Worm (Caenorhabditis elegans): ENCODE results near the gene vab-8.

DNA sequence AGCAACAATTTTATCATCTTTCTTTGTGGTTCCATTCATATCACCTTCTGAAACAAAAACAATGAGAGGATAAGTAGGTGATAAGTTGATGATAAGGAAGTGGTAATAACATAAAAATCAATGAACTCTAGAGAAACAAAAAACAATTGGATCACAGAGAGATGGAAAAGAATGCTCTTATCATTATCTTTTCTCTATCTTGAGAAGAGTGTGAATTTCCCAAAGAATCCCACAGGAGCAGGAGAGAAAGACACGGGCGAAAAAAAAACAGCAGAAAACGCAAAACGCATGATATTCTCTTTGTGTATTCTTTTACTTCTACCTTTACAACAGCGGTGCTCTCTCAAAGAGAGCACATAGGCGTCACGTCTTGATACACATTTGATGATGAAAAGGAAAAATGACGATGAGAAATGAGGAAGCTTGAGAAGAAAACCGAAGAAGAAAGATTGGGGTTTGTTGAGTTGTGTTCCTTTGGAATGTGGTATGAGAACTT lies 56.2 kb downstream of the vab-8 start, which contains the start of gene twk-24:
- TF ChIP-seq lin-39 (tag; optimal IDR thresholded peaks at IDR 0.05) (no peak), nhr-12 (tag; optimal IDR thresholded peaks at IDR 0.05) (no peak), nhr-237 (tag; optimal IDR thresholded peaks at IDR 0.05) (no peak), aly-2 (tag; optimal IDR thresholded peaks at IDR 0.05) (no peak), ztf-11 (tag; optimal IDR thresholded peaks at IDR 0.05) (no peak), skn-1 (tag; optimal IDR thresholded peaks at IDR 0.05) (no peak), alr-1 (tag; optimal IDR thresholded peaks at IDR 0.05) (no peak), nhr-11 (tag; optimal IDR thresholded peaks at IDR 0.05) (no peak)
